Fruit fly (Drosophila melanogaster) whole organism, prepupa: ENCODE measurements around the gene Gad1.

Experiments
- Blimp-1 ChIP-seq: fragments of 200-800 bp; sonication (Bioruptor generic); optimal IDR thresholded peaks from 3 replicates; lab custom pipeline; 2017; ENCODE audit warnings: missing biosample characterization, missing genetic modification characterization, mild to moderate bottlenecking, moderate library complexity, missing genetic modification reagents
- CG10631 ChIP-seq: fragments of 200-800 bp; sonication (Bioruptor generic); optimal IDR thresholded peaks from 2 replicates; lab custom pipeline; 2016; ENCODE audit warnings: missing biosample characterization, missing genetic modification characterization
- CG11762 ChIP-seq: fragments of 200-800 bp; sonication (Bioruptor generic); optimal IDR thresholded peaks from 3 replicates; lab custom pipeline; 2016; ENCODE audit warnings: missing biosample characterization, missing genetic modification characterization; ENCODE audit not compliant: insufficient read depth
- CG11902 ChIP-seq: fragments of 200-800 bp; sonication (Bioruptor generic); optimal IDR thresholded peaks from 3 replicates; lab custom pipeline; 2016; ENCODE audit warnings: missing biosample characterization, missing genetic modification characterization
- CG3032 ChIP-seq: fragments of 200-800 bp; optimal IDR thresholded peaks from 2 replicates; lab custom pipeline; 2019; ENCODE audit warnings: missing biosample characterization, mild to moderate bottlenecking, missing genetic modification characterization, moderate library complexity
- CG31627 ChIP-seq: fragments of 200-800 bp; sonication (Bioruptor generic); optimal IDR thresholded peaks from 3 replicates; lab custom pipeline; 2016; ENCODE audit warnings: missing biosample characterization, missing genetic modification characterization
- CG32006 ChIP-seq: fragments of 200-800 bp; sonication (Bioruptor generic); optimal IDR thresholded peaks from 3 replicates; lab custom pipeline; 2017; ENCODE audit warnings: missing biosample characterization, mild to moderate bottlenecking, missing genetic modification characterization
- CG3919 ChIP-seq: fragments of 200-800 bp; sonication (Bioruptor generic); optimal IDR thresholded peaks from 3 replicates; lab custom pipeline; 2016; ENCODE audit warnings: missing biosample characterization, missing genetic modification characterization
- CG4318 ChIP-seq: fragments of 200-800 bp; sonication (Bioruptor generic); optimal IDR thresholded peaks from 3 replicates; lab custom pipeline; 2017; ENCODE audit warnings: missing biosample characterization, mild to moderate bottlenecking, missing genetic modification characterization
- CG6163 ChIP-seq: fragments of 200-800 bp; sonication (Bioruptor generic); IDR thresholded peaks from 3 replicates; pipeline ENCODE4 v1.3.6; 2022; ENCODE audit warnings: missing biosample characterization, missing genetic modification characterization
- CG6808 ChIP-seq: fragments of 200-800 bp; sonication (Bioruptor generic); optimal IDR thresholded peaks from 3 replicates; lab custom pipeline; 2017; ENCODE audit warnings: missing biosample characterization, missing genetic modification characterization, mild to moderate bottlenecking, moderate library complexity, missing genetic modification reagents
- CG6854 ChIP-seq: fragments of 200-800 bp; sonication (Bioruptor generic); optimal IDR thresholded peaks from 2 replicates; lab custom pipeline; 2017; ENCODE audit warnings: missing biosample characterization, mild to moderate bottlenecking, missing genetic modification characterization
- CG8119 ChIP-seq: fragments of 200-800 bp; sonication (Bioruptor generic); IDR thresholded peaks from 3 replicates; pipeline ENCODE4 v1.3.6; 2022; ENCODE audit warnings: missing biosample characterization, missing genetic modification characterization
- CG8632 ChIP-seq: fragments of 200-800 bp; sonication (Bioruptor generic); optimal IDR thresholded peaks from 3 replicates; lab custom pipeline; 2016; ENCODE audit warnings: missing biosample characterization, missing genetic modification characterization
- Eip75B ChIP-seq: fragments of 200-800 bp; sonication (Bioruptor generic); optimal IDR thresholded peaks from 3 replicates; lab custom pipeline; 2016; ENCODE audit warnings: missing biosample characterization, missing genetic modification characterization
- Eip78C ChIP-seq: fragments of 200-800 bp; sonication (Bioruptor generic); peaks from one replicate; lab custom pipeline; 2016; ENCODE audit warnings: missing biosample characterization, missing genetic modification characterization
- Eip93F ChIP-seq: fragments of 200-800 bp; sonication (Bioruptor generic); optimal IDR thresholded peaks from 2 replicates; lab custom pipeline; 2016; ENCODE audit warnings: missing biosample characterization, mild to moderate bottlenecking, missing genetic modification characterization
- Ets21C ChIP-seq: fragments of 200-800 bp; sonication (Bioruptor generic); optimal IDR thresholded peaks from 3 replicates; lab custom pipeline; 2016; ENCODE audit warnings: missing biosample characterization, missing genetic modification characterization
- Gug ChIP-seq: fragments of 200-800 bp; sonication (Bioruptor generic); IDR thresholded peaks from 2 replicates; pipeline ENCODE4 v1.3.6; 2022; ENCODE audit warnings: missing biosample characterization, missing genetic modification characterization
- Hr38 ChIP-seq: sonication (Bioruptor generic); optimal IDR thresholded peaks from 2 replicates; lab custom pipeline; 2016; ENCODE audit warnings: missing biosample characterization, missing genetic modification characterization
- Hr4 ChIP-seq: fragments of 200-800 bp; sonication (Bioruptor generic); optimal IDR thresholded peaks from 3 replicates; lab custom pipeline; 2016; ENCODE audit warnings: missing biosample characterization, missing genetic modification characterization
- Lpt ChIP-seq: fragments of 200-800 bp; sonication (Bioruptor generic); optimal IDR thresholded peaks from 3 replicates; lab custom pipeline; 2016; ENCODE audit warnings: missing biosample characterization, missing genetic modification characterization
- Met ChIP-seq: fragments of 200-800 bp; sonication (Bioruptor generic); optimal IDR thresholded peaks from 3 replicates; lab custom pipeline; 2016; ENCODE audit warnings: missing biosample characterization, missing genetic modification characterization
- OdsH ChIP-seq: fragments of 200-800 bp; sonication (Bioruptor generic); optimal IDR thresholded peaks from 3 replicates; lab custom pipeline; 2016; ENCODE audit warnings: missing biosample characterization, missing genetic modification characterization
- Smox ChIP-seq: fragments of 200-800 bp; sonication (Bioruptor generic); optimal IDR thresholded peaks from 3 replicates; lab custom pipeline; 2016; ENCODE audit warnings: missing biosample characterization, missing genetic modification characterization
- Sox102F ChIP-seq: fragments of 200-800 bp; sonication (Bioruptor generic); optimal IDR thresholded peaks from 2 replicates; lab custom pipeline; 2016; ENCODE audit warnings: missing biosample characterization, mild to moderate bottlenecking, missing genetic modification characterization
- Sox14 ChIP-seq: fragments of 200-800 bp; sonication (Bioruptor generic); optimal IDR thresholded peaks from 3 replicates; lab custom pipeline; 2016; ENCODE audit warnings: missing biosample characterization, missing genetic modification characterization
- achi ChIP-seq: fragments of 200-800 bp; sonication (Bioruptor generic); optimal IDR thresholded peaks from 3 replicates; lab custom pipeline; 2016; ENCODE audit warnings: missing biosample characterization, missing genetic modification characterization
- acj6 ChIP-seq: fragments of 200-800 bp; sonication (Bioruptor generic); optimal IDR thresholded peaks from 3 replicates; lab custom pipeline; 2016; ENCODE audit warnings: missing biosample characterization, missing genetic modification characterization
- cyc ChIP-seq: fragments of 200-800 bp; sonication (Bioruptor generic); optimal IDR thresholded peaks from 3 replicates; lab custom pipeline; 2016; ENCODE audit warnings: missing biosample characterization, missing genetic modification characterization
- dac ChIP-seq: fragments of 200-800 bp; sonication (Bioruptor generic); optimal IDR thresholded peaks from 2 replicates; lab custom pipeline; 2017; ENCODE audit warnings: missing biosample characterization, mild to moderate bottlenecking, missing genetic modification characterization
- dsx ChIP-seq: fragments of 200-800 bp; optimal IDR thresholded peaks from 3 replicates; lab custom pipeline; 2019; ENCODE audit warnings: missing biosample characterization, mild to moderate bottlenecking, missing genetic modification characterization, moderate library complexity; ENCODE audit not compliant: poor library complexity, severe bottlenecking
- fd59A ChIP-seq: fragments of 200-800 bp; sonication (Bioruptor generic); optimal IDR thresholded peaks from 2 replicates; lab custom pipeline; 2017; ENCODE audit warnings: missing biosample characterization, mild to moderate bottlenecking, missing genetic modification characterization, missing genetic modification reagents
- fd85E ChIP-seq: fragments of 200-800 bp; sonication (Bioruptor generic); optimal IDR thresholded peaks from 3 replicates; lab custom pipeline; 2016; ENCODE audit warnings: missing biosample characterization, missing genetic modification characterization
- fkh ChIP-seq: fragments of 200-800 bp; sonication (Bioruptor generic); optimal IDR thresholded peaks from 3 replicates; lab custom pipeline; 2017; ENCODE audit warnings: missing biosample characterization, mild to moderate bottlenecking, missing genetic modification characterization, moderate library complexity
- lz ChIP-seq: fragments of 200-800 bp; sonication (Bioruptor generic); optimal IDR thresholded peaks from 3 replicates; lab custom pipeline; 2016; ENCODE audit warnings: missing biosample characterization, missing genetic modification characterization
- net ChIP-seq: fragments of 200-800 bp; sonication (Bioruptor generic); optimal IDR thresholded peaks from 3 replicates; lab custom pipeline; 2016; ENCODE audit warnings: missing biosample characterization, missing genetic modification characterization
- salr ChIP-seq, 2 experiments: fragments of 200-800 bp; sonication (Bioruptor generic); optimal IDR thresholded peaks; 3 replicates each; lab custom pipeline; 2016 to 2018; ENCODE audit warnings: missing biosample characterization in 2 of 2, missing genetic modification characterization in 2 of 2, mild to moderate bottlenecking in 1 of 2
- spab ChIP-seq: fragments of 200-800 bp; sonication (Bioruptor generic); optimal IDR thresholded peaks from 2 replicates; lab custom pipeline; 2017; ENCODE audit warnings: missing biosample characterization, mild to moderate bottlenecking, missing genetic modification characterization, missing genetic modification reagents
- ss ChIP-seq, 2 experiments: fragments of 200-800 bp; sonication (Bioruptor generic); optimal IDR thresholded peaks; 2 replicates in 1 of 2; 3 replicates in 1 of 2; lab custom pipeline; 2017 to 2018; ENCODE audit warnings: mild to moderate bottlenecking in 2 of 2, missing biosample characterization in 2 of 2, missing genetic modification characterization in 2 of 2, moderate library complexity in 1 of 2
- svp ChIP-seq: fragments of 200-800 bp; sonication (Bioruptor generic); peaks from one replicate; lab custom pipeline; 2016; ENCODE audit warnings: missing biosample characterization, missing genetic modification characterization
- topi ChIP-seq: fragments of 200-800 bp; sonication (Bioruptor generic); optimal IDR thresholded peaks from 3 replicates; lab custom pipeline; 2016; ENCODE audit warnings: missing biosample characterization, missing genetic modification characterization
- vri ChIP-seq: fragments of 200-800 bp; sonication (Bioruptor generic); optimal IDR thresholded peaks from 3 replicates; lab custom pipeline; 2016; ENCODE audit warnings: missing biosample characterization, mild to moderate bottlenecking, missing genetic modification characterization

Gad1 gene

DNA sequence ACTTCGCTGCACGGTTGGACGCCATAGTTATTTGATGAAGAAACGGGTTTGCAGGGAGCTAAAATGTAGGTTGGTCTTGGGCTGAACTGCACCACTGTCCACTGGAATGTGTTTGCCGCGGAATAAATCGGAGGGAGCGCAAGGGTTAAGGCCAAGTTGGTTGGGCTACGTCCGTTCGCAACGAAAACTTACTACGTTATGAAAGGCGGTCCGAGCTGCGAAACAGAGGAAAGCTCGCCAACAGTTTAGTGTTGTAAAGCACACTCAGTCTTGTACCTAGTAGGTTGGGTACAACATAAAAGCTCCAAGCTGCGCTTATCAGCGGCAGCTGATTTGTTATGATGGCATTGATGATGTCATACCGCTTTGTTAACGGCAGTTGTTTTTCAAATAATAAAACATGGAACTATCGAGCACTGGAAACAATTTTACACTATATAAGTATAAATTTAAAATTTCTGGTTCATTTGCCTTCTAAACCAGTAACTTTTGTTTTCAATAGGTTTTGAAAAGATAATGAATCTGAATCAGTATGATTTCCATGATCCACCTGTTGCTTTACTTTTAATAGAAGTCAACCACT, 33.7 kb upstream of the Gad1 start, which contains the start of gene Chd64 (continued):
- TF ChIP-seq vri (GFP tag; lab: Kevin White, UChicago): peak; percentile 98
- TF ChIP-seq Met (GFP tag; lab: Kevin White, UChicago): no peak
- TF ChIP-seq CG6163 (GFP tag; lab: Robert Waterston, UW): 0 out of 3 replicates have a peak, but pooled peaks have one; percentile 43
- TF ChIP-seq Lpt (GFP tag; lab: Kevin White, UChicago): peak; percentile 45
- peak; percentile 76 for TF ChIP-seq CG6854
- no peak for TF ChIP-seq CG10631 (GFP tag; lab: Kevin White, UChicago)
- peak; percentile 86 for TF ChIP-seq svp (GFP tag; lab: Kevin White, UChicago)
- peak; percentile 1 for TF ChIP-seq fkh (GFP tag; lab: Kevin White, UChicago)
- no peak for TF ChIP-seq acj6 (GFP tag; lab: Kevin White, UChicago)
- TF ChIP-seq CG11902: no peak
- TF ChIP-seq achi (GFP tag; lab: Kevin White, UChicago): no peak
- TF ChIP-seq CG3032: peak; percentile 27
- TF ChIP-seq CG6808 (GFP tag; lab: Kevin White, UChicago): no peak

DNA sequence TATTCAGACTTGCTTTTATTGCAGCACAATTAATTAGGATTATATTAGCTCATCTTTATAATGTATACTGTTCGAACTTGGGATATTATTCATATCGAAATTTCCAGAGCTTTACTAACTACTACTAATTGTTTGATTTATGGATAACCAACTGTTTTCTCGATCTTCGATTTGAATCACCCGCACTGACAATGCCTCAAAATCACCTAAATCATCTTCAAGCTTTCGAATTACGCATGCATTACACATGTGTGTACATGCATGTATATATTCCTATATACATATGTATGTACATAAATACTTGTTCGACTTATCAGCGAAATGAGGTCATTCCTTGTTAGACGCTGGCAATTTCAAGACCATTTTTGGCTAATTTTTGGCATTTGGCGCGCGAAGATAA, 33.0 kb upstream of the Gad1 start:
- TF ChIP-seq OdsH (GFP tag; lab: Kevin White, UChicago) (no peak), Eip78C (GFP tag; lab: Kevin White, UChicago) (peak; percentile 52), svp (GFP tag; lab: Kevin White, UChicago) (peak; percentile 41), Gug (no peak), Eip93F (GFP tag; lab: Kevin White, UChicago) (no peak)
- TF ChIP-seq, all 60 proteins: peak for 2

DNA sequence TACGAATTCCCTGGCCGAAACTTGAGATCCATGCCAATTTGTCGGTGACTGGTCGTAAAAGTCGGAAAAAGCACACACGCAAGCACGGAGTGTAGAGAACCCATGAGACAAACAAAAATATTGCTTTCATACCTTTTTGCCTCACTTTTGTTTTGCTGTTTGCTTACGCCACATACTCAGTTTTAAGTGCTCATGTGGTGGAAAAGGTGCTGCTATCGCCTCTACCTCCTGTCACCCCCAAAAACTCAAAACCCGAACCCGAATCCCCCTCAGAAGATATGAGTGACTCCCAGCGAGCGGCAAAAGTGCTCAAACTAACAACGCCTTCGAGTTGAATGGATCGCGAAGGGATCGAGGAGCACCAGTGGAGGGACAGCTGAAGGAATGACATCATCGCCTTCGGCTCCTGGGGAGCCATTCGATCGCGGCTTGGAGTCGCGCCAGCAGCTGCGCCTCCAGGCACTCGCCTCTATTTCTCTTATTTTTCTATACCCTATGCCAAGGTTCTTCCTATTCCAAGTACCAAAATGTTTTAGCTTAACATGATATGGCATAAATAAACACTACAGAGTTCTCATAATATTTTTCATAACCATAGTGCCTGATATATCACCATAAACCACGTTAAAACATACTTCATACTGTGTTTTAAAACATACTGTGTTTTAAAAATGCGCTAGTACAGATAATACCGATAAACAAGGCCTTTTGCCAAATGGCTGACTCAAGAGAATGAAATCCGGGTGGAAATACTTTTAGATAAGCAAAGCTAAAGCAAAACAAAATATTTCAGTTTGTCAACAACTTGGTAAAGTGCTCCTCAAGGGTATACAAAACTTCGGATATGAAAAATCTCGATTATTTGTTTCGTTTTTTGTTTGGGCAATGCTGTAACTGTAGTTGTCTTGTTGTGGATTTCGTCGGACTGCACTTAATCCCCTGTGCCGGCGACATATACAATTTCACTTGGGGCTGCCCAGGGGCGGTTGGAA, 32.1 kb upstream of the Gad1 start:
- TF ChIP-seq CG11762 (GFP tag; lab: Kevin White, UChicago) (no peak), fd59A (GFP tag; lab: Kevin White, UChicago) (no peak), achi (GFP tag; lab: Kevin White, UChicago) (no peak), OdsH (GFP tag; lab: Kevin White, UChicago) (peak; percentile 3), Blimp-1 (no peak), spab (GFP tag; lab: Kevin White, UChicago) (no peak), Hr4 (GFP tag; lab: Kevin White, UChicago) (peak; percentile 29), CG8119 (GFP tag; lab: Robert Waterston, UW) (no peak), CG32006 (peak; percentile 50), Sox14 (GFP tag; lab: Kevin White, UChicago) (peak; percentile 27), net (GFP tag; lab: Kevin White, UChicago) (peak; percentile 9), CG10631 (GFP tag; lab: Kevin White, UChicago) (no peak), ss (GFP tag; optimal IDR thresholded peaks at IDR 0.05; lab: Kevin White, UChicago) (no peak), Eip93F (GFP tag; lab: Kevin White, UChicago) (no peak), salr (GFP tag; optimal IDR thresholded peaks at IDR 0.05; lab: Kevin White, UChicago) (no peak), topi (no peak), Eip75B (GFP tag; lab: Kevin White, UChicago) (no peak), Gug (no peak), Ets21C (GFP tag; lab: Kevin White, UChicago) (no peak), Hr38 (GFP tag; lab: Kevin White, UChicago) (no peak), dac (no peak), CG31627 (GFP tag; lab: Kevin White, UChicago) (peak; percentile 12), vri (GFP tag; lab: Kevin White, UChicago) (peak; percentile 89), Smox (GFP tag; lab: Kevin White, UChicago) (no peak), fkh (GFP tag; lab: Kevin White, UChicago) (peak; percentile 29), CG6854 (no peak), CG3919 (GFP tag; lab: Kevin White, UChicago) (no peak), Eip78C (GFP tag; lab: Kevin White, UChicago) (peak; percentile 62), fd85E (GFP tag; lab: Kevin White, UChicago) (no peak), CG4318 (GFP tag; lab: Kevin White, UChicago) (no peak), Sox102F (peak; percentile 12), cyc (GFP tag; lab: Kevin White, UChicago) (no peak), lz (GFP tag; lab: Kevin White, UChicago) (peak; percentile 21), CG6808 (GFP tag; lab: Kevin White, UChicago) (no peak), dsx (no peak), CG8632 (GFP tag; lab: Kevin White, UChicago) (no peak), Met (GFP tag; lab: Kevin White, UChicago) (peak; percentile 34)
